Worm (Caenorhabditis elegans) whole organism, young adult: ENCODE results near the gene F38A1.9.

Source experiments
- B0336.3 ChIP-seq: fragments of 200-800 bp; sonication (Bioruptor generic); IDR thresholded peaks from 2 replicates; pipeline ENCODE4 v1.3.6; 2022; ENCODE audit warnings: missing genetic modification characterization, missing compliant biosample characterization
- athp-1 ChIP-seq: sonication (generic microtip); optimal IDR thresholded peaks from 2 replicates; lab custom pipeline; 2017; ENCODE audit warnings: mild to moderate bottlenecking, missing genetic modification characterization, missing compliant biosample characterization
- attf-3 ChIP-seq: fragments of 200-800 bp; sonication (Bioruptor generic); conservative IDR thresholded peaks from 2 replicates; pipeline ENCODE4 v1.3.6; 2022; ENCODE audit warnings: missing genetic modification reagents, missing genetic modification characterization, missing compliant biosample characterization
- bed-1 ChIP-seq: fragments of 200-800 bp; sonication (Bioruptor generic); IDR thresholded peaks from 2 replicates; pipeline ENCODE4 v1.3.6; 2022; ENCODE audit warnings: missing genetic modification reagents, missing genetic modification characterization, missing compliant biosample characterization
- dpff-1 ChIP-seq: sonication (generic microtip); optimal IDR thresholded peaks from 2 replicates; lab custom pipeline; 2017; ENCODE audit warnings: mild to moderate bottlenecking, missing genetic modification characterization, missing compliant biosample characterization
- hlh-12 ChIP-seq: sonication (generic microtip); optimal IDR thresholded peaks from 2 replicates; lab custom pipeline; 2016; ENCODE audit warnings: missing genetic modification characterization, missing compliant biosample characterization
- mes-4 ChIP-seq: sonication (generic microtip); optimal IDR thresholded peaks from 2 replicates; lab custom pipeline; 2016; ENCODE audit warnings: missing genotype, missing genetic modification characterization, missing compliant biosample characterization
- ztf-26 ChIP-seq: sonication (generic microtip); optimal IDR thresholded peaks from 2 replicates; lab custom pipeline; 2017; ENCODE audit warnings: missing genetic modification characterization, missing compliant biosample characterization

DNA sequence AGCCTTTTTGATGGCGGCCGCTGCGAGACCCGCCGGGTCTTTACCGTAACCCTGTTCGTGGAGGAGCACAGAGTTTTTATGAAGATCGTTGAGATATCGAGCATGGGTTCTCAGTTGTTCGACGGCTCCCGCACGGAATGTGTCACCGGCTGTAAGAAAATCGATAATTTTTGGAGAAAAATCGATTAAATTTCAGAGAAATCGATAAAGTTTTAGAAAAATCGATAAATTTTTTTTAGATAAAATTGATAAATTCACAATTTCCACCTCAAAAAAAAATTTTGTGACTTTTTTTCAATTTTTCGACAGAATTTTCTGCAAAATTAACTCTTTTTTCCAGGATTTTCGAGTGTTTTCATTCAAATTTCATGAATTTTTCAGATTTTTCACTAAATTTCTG, 10.4 kb downstream of the F38A1.9 start:
- no peak for TF ChIP-seq attf-3
- no peak for TF ChIP-seq mes-4 (tag; lab: Kevin White, UChicago)
- no peak for TF ChIP-seq B0336.3 (GFP tag; lab: Robert Waterston, UW)
- no peak for TF ChIP-seq bed-1 (GFP tag; lab: Robert Waterston, UW)
- TF ChIP-seq ztf-26 (tag; lab: Kevin White, UChicago), result no peak
- TF ChIP-seq hlh-12 (tag; lab: Kevin White, UChicago), result no peak
- no peak for TF ChIP-seq athp-1 (tag; lab: Kevin White, UChicago)
- no peak for TF ChIP-seq dpff-1 (tag; lab: Kevin White, UChicago)
